Fruit fly (Drosophila melanogaster) whole organism, embryonic: ENCODE measurements around the gene CG34347.
A peak's percentile ranks its signal among the peaks of the same experiment; 100 is the strongest.

ENCODE experiments used
- ATbp ChIP-seq: fragments of 200-800 bp; sonication (Bioruptor generic); optimal IDR thresholded peaks from 2 replicates; lab custom pipeline; 2017; ENCODE audit warnings: missing biosample characterization, mild to moderate bottlenecking, missing genetic modification characterization, missing genetic modification reagents
- C15 ChIP-seq: fragments of 200-800 bp; sonication (Bioruptor generic); IDR thresholded peaks from 3 replicates; pipeline ENCODE4 v1.3.6; 2022; ENCODE audit warnings: missing biosample characterization, missing genetic modification characterization
- CG10959 ChIP-seq: fragments of 200-800 bp; sonication (Bioruptor generic); IDR thresholded peaks from 2 replicates; pipeline ENCODE4 v1.3.6; 2022; ENCODE audit warnings: missing biosample characterization, missing genetic modification characterization
- CG11695 ChIP-seq: fragments of 200-800 bp; sonication (Bioruptor generic); IDR thresholded peaks from 3 replicates; pipeline ENCODE4 v1.3.6; 2022; ENCODE audit warnings: missing biosample characterization, missing genetic modification characterization
- CG12391 ChIP-seq: fragments of 200-800 bp; sonication (Bioruptor generic); optimal IDR thresholded peaks from 3 replicates; lab custom pipeline; 2018; ENCODE audit warnings: missing biosample characterization, mild to moderate bottlenecking, missing genetic modification characterization, moderate library complexity
- CG12942 ChIP-seq: fragments of 200-800 bp; sonication (Bioruptor generic); optimal IDR thresholded peaks from 3 replicates; lab custom pipeline; 2016; ENCODE audit warnings: missing biosample characterization, missing genetic modification characterization
- CG14441 ChIP-seq: fragments of 200-800 bp; sonication (Bioruptor generic); IDR thresholded peaks from 2 replicates; pipeline ENCODE4 v1.3.6; 2022; ENCODE audit warnings: missing biosample characterization, missing genetic modification characterization
- CG17612 ChIP-seq: fragments of 200-800 bp; sonication (Bioruptor generic); IDR thresholded peaks from 2 replicates; pipeline ENCODE4 v1.3.6; 2022; ENCODE audit warnings: missing biosample characterization, missing genetic modification characterization
- CG17802 ChIP-seq: fragments of 200-800 bp; sonication (Bioruptor generic); optimal IDR thresholded peaks from 2 replicates; lab custom pipeline; 2018; ENCODE audit warnings: missing biosample characterization, mild to moderate bottlenecking, missing genetic modification characterization, moderate library complexity
- CG30431 ChIP-seq: fragments of 200-800 bp; sonication (Bioruptor generic); optimal IDR thresholded peaks from 2 replicates; lab custom pipeline; 2017; ENCODE audit warnings: missing biosample characterization, missing genetic modification characterization
- CG31224 ChIP-seq: fragments of 200-800 bp; sonication (Bioruptor generic); IDR thresholded peaks from 2 replicates; pipeline ENCODE4 v1.3.6; 2022; ENCODE audit warnings: missing biosample characterization, missing genetic modification characterization
- CG32767 ChIP-seq: fragments of 200-800 bp; sonication (Bioruptor generic); IDR thresholded peaks from 2 replicates; pipeline ENCODE4 v1.3.6; 2022; ENCODE audit warnings: missing biosample characterization, missing genetic modification characterization
- CG33213 ChIP-seq: fragments of 200-800 bp; sonication (Bioruptor generic); optimal IDR thresholded peaks from 3 replicates; lab custom pipeline; 2016; ENCODE audit warnings: missing biosample characterization, missing genetic modification characterization
- CG3407 ChIP-seq: fragments of 200-800 bp; sonication (Bioruptor generic); optimal IDR thresholded peaks from 2 replicates; lab custom pipeline; 2018; ENCODE audit warnings: missing biosample characterization, mild to moderate bottlenecking, missing genetic modification characterization
- CG4617 ChIP-seq: fragments of 200-800 bp; sonication (Bioruptor generic); optimal IDR thresholded peaks from 3 replicates; lab custom pipeline; 2016; ENCODE audit warnings: missing biosample characterization, missing genetic modification characterization, borderline replicate concordance
- CG6683 ChIP-seq: fragments of 200-800 bp; sonication (Bioruptor generic); optimal IDR thresholded peaks from 2 replicates; lab custom pipeline; 2017; ENCODE audit warnings: missing biosample characterization, mild to moderate bottlenecking, missing genetic modification characterization, missing genetic modification reagents
- CG7372 ChIP-seq: fragments of 200-800 bp; sonication (Bioruptor generic); IDR thresholded peaks from 2 replicates; pipeline ENCODE4 v1.3.6; 2022; ENCODE audit warnings: missing biosample characterization, missing genetic modification characterization
- CG8089 ChIP-seq: fragments of 200-800 bp; sonication (Bioruptor generic); optimal IDR thresholded peaks from 3 replicates; lab custom pipeline; 2016; ENCODE audit warnings: missing biosample characterization, missing genetic modification characterization
- CG9215 ChIP-seq: fragments of 200-800 bp; sonication (Bioruptor generic); IDR thresholded peaks from 2 replicates; pipeline ENCODE4 v1.3.6; 2022; ENCODE audit warnings: missing biosample characterization, missing genetic modification characterization
- CkIIα-i1 ChIP-seq: fragments of 200-800 bp; sonication (Bioruptor generic); IDR thresholded peaks from 2 replicates; pipeline ENCODE4 v1.3.6; 2022; ENCODE audit warnings: missing biosample characterization, missing genetic modification characterization
- Dad ChIP-seq: fragments of 200-800 bp; sonication (Bioruptor generic); optimal IDR thresholded peaks from 3 replicates; lab custom pipeline; 2016; ENCODE audit warnings: missing biosample characterization, missing genetic modification characterization
- Doc3 ChIP-seq: fragments of 200-800 bp; sonication (Bioruptor generic); IDR thresholded peaks from 3 replicates; pipeline ENCODE4 v1.3.6; 2022; ENCODE audit warnings: missing biosample characterization, missing genetic modification characterization; ENCODE audit not compliant: partially characterized antibody
- Ets65A ChIP-seq: fragments of 200-800 bp; sonication (Bioruptor generic); peaks from one replicate; lab custom pipeline; 2016; ENCODE audit warnings: missing biosample characterization, missing genetic modification characterization
- HLH3B ChIP-seq: fragments of 200-800 bp; sonication (Bioruptor generic); IDR thresholded peaks from 2 replicates; pipeline ENCODE4 v1.3.6; 2022; ENCODE audit warnings: missing biosample characterization, missing genetic modification characterization
- HLH4C ChIP-seq: fragments of 200-800 bp; sonication (Bioruptor generic); IDR thresholded peaks from 3 replicates; pipeline ENCODE4 v1.3.6; 2022; ENCODE audit warnings: missing biosample characterization, missing genetic modification characterization; ENCODE audit not compliant: partially characterized antibody
- Opbp ChIP-seq: fragments of 200-800 bp; sonication (Bioruptor generic); IDR thresholded peaks from 3 replicates; pipeline ENCODE4 v1.3.6; 2022; ENCODE audit warnings: missing biosample characterization, missing genetic modification characterization; ENCODE audit not compliant: partially characterized antibody
- PHDP ChIP-seq: fragments of 200-800 bp; sonication (Bioruptor generic); optimal IDR thresholded peaks from 3 replicates; lab custom pipeline; 2018; ENCODE audit warnings: missing biosample characterization, mild to moderate bottlenecking, missing genetic modification characterization, moderate library complexity
- Ravus ChIP-seq: fragments of 200-800 bp; sonication (Bioruptor generic); IDR thresholded peaks from 2 replicates; pipeline ENCODE4 v1.3.6; 2022; ENCODE audit warnings: missing biosample characterization, missing genetic modification characterization
- ara ChIP-seq: fragments of 200-800 bp; sonication (Bioruptor generic); IDR thresholded peaks from 2 replicates; pipeline ENCODE4 v1.3.6; 2022; ENCODE audit warnings: missing biosample characterization, missing genetic modification characterization
- danr ChIP-seq: fragments of 200-800 bp; sonication (Bioruptor generic); IDR thresholded peaks from 2 replicates; pipeline ENCODE4 v1.3.6; 2022; ENCODE audit warnings: missing biosample characterization, missing genetic modification characterization
- dmrt99B ChIP-seq: fragments of 200-800 bp; sonication (Bioruptor generic); optimal IDR thresholded peaks from 2 replicates; lab custom pipeline; 2018; ENCODE audit warnings: missing biosample characterization, mild to moderate bottlenecking, missing genetic modification characterization, moderate library complexity
- dysf ChIP-seq: fragments of 200-800 bp; sonication (Bioruptor generic); IDR thresholded peaks from 3 replicates; pipeline ENCODE4 v1.3.6; 2022; ENCODE audit warnings: missing biosample characterization, missing genetic modification characterization
- esg ChIP-seq: fragments of 200-800 bp; sonication (Bioruptor generic); conservative IDR thresholded peaks from 2 replicates; pipeline ENCODE4 v1.3.6; 2022; ENCODE audit warnings: missing biosample characterization, missing genetic modification characterization
- fru ChIP-seq: fragments of >200 bp; optimal IDR thresholded peaks from 2 replicates; lab custom pipeline; 2017
- h ChIP-seq: fragments of >200 bp; optimal IDR thresholded peaks from 2 replicates; lab custom pipeline; 2017
- hth ChIP-seq: fragments of >200 bp; optimal IDR thresholded peaks from 2 replicates; lab custom pipeline; 2017; ENCODE audit warnings: inconsistent platforms
- kah ChIP-seq: fragments of 200-800 bp; sonication (Bioruptor generic); optimal IDR thresholded peaks from 2 replicates; lab custom pipeline; 2018; ENCODE audit warnings: missing biosample characterization, mild to moderate bottlenecking, missing genetic modification characterization
- lilli ChIP-seq: fragments of 200-800 bp; sonication (Bioruptor generic); optimal IDR thresholded peaks from 3 replicates; lab custom pipeline; 2016; ENCODE audit warnings: missing biosample characterization, missing genetic modification characterization
- lov ChIP-seq, 2 experiments: fragments of 200-800 bp in 1 of 2; fragments of >200 bp in 1 of 2; sonication (Bioruptor generic) in 1 of 2; IDR thresholded peaks in 1 of 2; optimal IDR thresholded peaks in 1 of 2; 2 replicates in 1 of 2; 3 replicates in 1 of 2; pipeline versions ENCODE4 v1.3.6 to Lab custom; 2017 to 2022; ENCODE audit warnings: missing biosample characterization in 1 of 2, missing genetic modification characterization in 1 of 2
- sens ChIP-seq: fragments of 200-800 bp; sonication (Bioruptor generic); peaks from one replicate; lab custom pipeline; 2016; ENCODE audit warnings: missing biosample characterization, missing genetic modification characterization
- sisA ChIP-seq: fragments of 200-800 bp; sonication (Bioruptor generic); IDR thresholded peaks from 2 replicates; pipeline ENCODE4 v1.3.6; 2022; ENCODE audit warnings: missing biosample characterization, missing genetic modification characterization
- stc ChIP-seq: fragments of 200-800 bp; sonication (Bioruptor generic); IDR thresholded peaks from 2 replicates; pipeline ENCODE4 v1.3.6; 2022; ENCODE audit warnings: missing biosample characterization, missing genetic modification characterization
- stwl ChIP-seq: fragments of 200-800 bp; sonication (Bioruptor generic); optimal IDR thresholded peaks from 3 replicates; lab custom pipeline; 2018; ENCODE audit warnings: missing biosample characterization, mild to moderate bottlenecking, missing genetic modification characterization, moderate library complexity
- usp ChIP-seq: fragments of >200 bp; optimal IDR thresholded peaks from 2 replicates; lab custom pipeline; 2017; ENCODE audit warnings: missing biosample characterization, missing genetic modification characterization
- zfh1 ChIP-seq: fragments of 200-800 bp; sonication (Bioruptor generic); IDR thresholded peaks from 3 replicates; pipeline ENCODE4 v1.3.6; 2022; ENCODE audit warnings: missing biosample characterization, missing genetic modification characterization

CG34347 gene

dm6 chr3R:31369054-31369453 is 58.1 kb downstream of the CG34347 start (continued):
- TF ChIP-seq hth (lab: Kevin White, UChicago) (no peak), CG4617 (GFP tag; lab: Kevin White, UChicago) (no peak), CG33213 (GFP tag; lab: Kevin White, UChicago) (no peak), CG17802 (tag; lab: Kevin White, UChicago) (no peak), Ravus (no peak), HLH3B (GFP tag; lab: Robert Waterston, UW) (no peak), Doc3 (no peak), stwl (no peak), CG6683 (GFP tag; lab: Kevin White, UChicago) (no peak), CG10959 (GFP tag; lab: Robert Waterston, UW) (no peak)
- TF ChIP-seq, all 482 proteins: peak for 38

- TF ChIP-seq CG9215 (GFP tag; lab: Robert Waterston, UW): 0 out of 2 replicates have a peak, but pooled peaks have one; percentile 9
- no peak for TF ChIP-seq dysf (GFP tag; lab: Robert Waterston, UW)
- peak; percentile 88 for TF ChIP-seq Ets65A (GFP tag; lab: Kevin White, UChicago)
- TF ChIP-seq sisA (GFP tag; lab: Robert Waterston, UW): 0 out of 2 replicates have a peak, but pooled peaks have one; percentile 9
- no peak for TF ChIP-seq ara (GFP tag; lab: Robert Waterston, UW)
- TF ChIP-seq Dad (GFP tag; lab: Kevin White, UChicago): no peak
Observed at dm6 chr3R:31370204-31370603, 59.2 kb downstream of the CG34347 start.

dm6 chr3R:31372127-31372526 is 61.2 kb downstream of the CG34347 start, which contains the start of gene gskt:
Gene gskt (plus strand): TSS chr3R:31372427.
- TF ChIP-seq lilli: no peak
- TF ChIP-seq CG12391 (tag; lab: Kevin White, UChicago): no peak
- TF ChIP-seq sisA (GFP tag; lab: Robert Waterston, UW): no peak
- TF ChIP-seq esg (GFP tag; lab: Robert Waterston, UW): no peak
- TF ChIP-seq kah: no peak
- TF ChIP-seq C15 (GFP tag; lab: Robert Waterston, UW): no peak
- TF ChIP-seq CG11695: no peak
- no peak for TF ChIP-seq CG12942
- no peak for TF ChIP-seq fru (lab: Kevin White, UChicago)
- no peak for TF ChIP-seq CG32767 (GFP tag; lab: Robert Waterston, UW)

dm6 chr3R:31380489-31380888 is 69.5 kb downstream of the CG34347 start:
- TF ChIP-seq CG14441 (no peak), HLH4C (GFP tag; lab: Robert Waterston, UW) (0 out of 3 replicates have a peak, but pooled peaks have one; percentile 9), CG7372 (GFP tag; lab: Robert Waterston, UW) (peak; percentile 82), lov (optimal IDR thresholded peaks at IDR 0.05; lab: Kevin White, UChicago) (no peak), lov (GFP tag; IDR thresholded peaks at IDR 0.05; lab: Robert Waterston, UW) (0 out of 3 replicates have a peak, but pooled peaks have one; percentile 28), CG30431 (GFP tag; lab: Kevin White, UChicago) (no peak), zfh1 (GFP tag; lab: Robert Waterston, UW) (0 out of 3 replicates have a peak, but pooled peaks have one; percentile 39), Ets65A (GFP tag; lab: Kevin White, UChicago) (peak; percentile 62)

- TF ChIP-seq CG31224 (GFP tag; lab: Robert Waterston, UW): peak; percentile 26; the same call in 1 of the 2 replicates
- TF ChIP-seq Opbp (GFP tag; lab: Robert Waterston, UW): peak; percentile 56; the same call in 2 of the 3 replicates
- TF ChIP-seq dmrt99B (tag; lab: Kevin White, UChicago): peak; percentile 47
- TF ChIP-seq CG17802 (tag; lab: Kevin White, UChicago): peak; percentile 2
- peak; percentile 56 for TF ChIP-seq ATbp (GFP tag; lab: Kevin White, UChicago)
- TF ChIP-seq Doc3: no peak
- TF ChIP-seq sens: peak; percentile 89
- TF ChIP-seq h: no peak
- TF ChIP-seq CG17612 (GFP tag; lab: Robert Waterston, UW): no peak
- 0 out of 2 replicates have a peak, but pooled peaks have one; percentile 20 for TF ChIP-seq danr
- peak; percentile 77 for TF ChIP-seq PHDP
- no peak for TF ChIP-seq CkIIα-i1
- TF ChIP-seq CG3407: no peak
- peak; percentile 13 for TF ChIP-seq CG8089 (GFP tag; lab: Kevin White, UChicago)
- no peak for TF ChIP-seq usp (GFP tag; lab: Kevin White, UChicago)
- TF ChIP-seq stc: peak; percentile 55; the same call in 1 of the 2 replicates
Observed at dm6 chr3R:31381216-31381688, 70.3 kb downstream of the CG34347 start.
